Worm (Caenorhabditis elegans) whole organism, late embryonic: ENCODE measurements around the gene C46C2.7.

Experiments
- C38D4.7 ChIP-seq: fragments of 200-800 bp; sonication (Bioruptor generic); optimal IDR thresholded peaks from 2 replicates; lab custom pipeline; 2018; ENCODE audit warnings: mild to moderate bottlenecking, missing genetic modification characterization, moderate library complexity, missing compliant biosample characterization
- F13H6.1 ChIP-seq: sonication (generic microtip); optimal IDR thresholded peaks from 2 replicates; lab custom pipeline; 2016; ENCODE audit warnings: missing genetic modification characterization, missing compliant biosample characterization
- ama-1 ChIP-seq: fragments of 150-350 bp; optimal IDR thresholded peaks from 2 replicates; lab custom pipeline; 2014
- ceh-19 ChIP-seq: fragments of 200-800 bp; sonication (Bioruptor generic); optimal IDR thresholded peaks from 2 replicates; lab custom pipeline; 2018; ENCODE audit warnings: mild to moderate bottlenecking, missing genetic modification characterization, missing compliant biosample characterization
- dve-1 ChIP-seq: sonication (generic microtip); optimal IDR thresholded peaks from 2 replicates; lab custom pipeline; 2017; ENCODE audit warnings: antibody characterized with exemption, mild to moderate bottlenecking, missing genetic modification characterization, missing compliant biosample characterization
- madf-2 ChIP-seq: sonication (generic microtip); optimal IDR thresholded peaks from 2 replicates; lab custom pipeline; 2017; ENCODE audit warnings: missing genetic modification characterization, missing compliant biosample characterization
- pag-3 ChIP-seq: sonication (generic microtip); optimal IDR thresholded peaks from 2 replicates; lab custom pipeline; 2016; ENCODE audit warnings: missing compliant biosample characterization, missing genetic modification characterization, borderline replicate concordance
- pat-9 ChIP-seq: fragments of 200-800 bp; sonication (Bioruptor generic); optimal IDR thresholded peaks from 2 replicates; lab custom pipeline; 2018; ENCODE audit warnings: mild to moderate bottlenecking, missing genetic modification characterization, moderate library complexity, missing compliant biosample characterization
- pqm-1 ChIP-seq: sonication (generic microtip); optimal IDR thresholded peaks from 2 replicates; lab custom pipeline; 2016; ENCODE audit warnings: missing genetic modification characterization, missing compliant biosample characterization
- ref-2 ChIP-seq: sonication (generic microtip); optimal IDR thresholded peaks from 2 replicates; lab custom pipeline; 2016; ENCODE audit warnings: missing genetic modification characterization, missing compliant biosample characterization
- unc-55 ChIP-seq: sonication (generic microtip); optimal IDR thresholded peaks from 2 replicates; lab custom pipeline; 2017; ENCODE audit warnings: missing biosample characterization, missing genetic modification reagents, missing genetic modification characterization
- ztf-16 ChIP-seq: sonication (generic microtip); optimal IDR thresholded peaks from 2 replicates; lab custom pipeline; 2017; ENCODE audit warnings: missing genetic modification characterization, missing compliant biosample characterization

DNA sequence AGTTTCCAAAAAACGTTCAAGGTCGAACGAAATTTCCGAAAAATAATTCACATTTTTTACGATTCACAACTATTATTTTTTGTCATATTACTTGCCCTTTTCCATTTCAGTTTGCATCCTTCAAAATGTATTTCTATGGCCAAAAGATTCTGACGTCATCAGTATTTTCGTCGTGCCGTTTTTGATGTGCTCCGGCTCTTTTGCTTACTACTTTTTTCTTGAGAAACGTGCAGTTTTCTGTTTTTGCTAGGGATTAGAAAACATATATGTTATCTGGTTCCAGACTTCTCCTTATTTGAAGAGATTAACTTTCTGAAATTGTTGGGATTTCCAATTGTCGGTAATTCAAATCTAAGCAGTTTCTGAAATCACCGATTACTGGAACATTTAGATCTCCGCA is 21.2 kb downstream of the C46C2.7 start:
- no peak for TF ChIP-seq madf-2
- TF ChIP-seq unc-55 (GFP tag; lab: Kevin White, UChicago) = no peak
- TF ChIP-seq pag-3 (tag; lab: Kevin White, UChicago) = no peak
- TF ChIP-seq F13H6.1 (tag; lab: Kevin White, UChicago) = no peak
- TF ChIP-seq ceh-19 = no peak
- no peak for TF ChIP-seq ama-1 (lab: Kevin White, UChicago)
- no peak for TF ChIP-seq C38D4.7 (GFP tag; lab: Kevin White, UChicago)
- TF ChIP-seq pqm-1 (tag; lab: Kevin White, UChicago) = no peak
- TF ChIP-seq pat-9 (tag; lab: Kevin White, UChicago) = no peak
- no peak for TF ChIP-seq dve-1 (tag; lab: Kevin White, UChicago)
- TF ChIP-seq ztf-16 (tag; lab: Kevin White, UChicago) = no peak
- TF ChIP-seq ref-2 = no peak
